Fruit fly (Drosophila melanogaster): ENCODE results near the gene Pen.

dm6 chr2L:10064754-10065153, 8.1 kb downstream of the Pen start:
- no peak for TF ChIP-seq CG8478 (optimal IDR thresholded peaks at IDR 0.05)
- TF ChIP-seq CTCF (optimal IDR thresholded peaks at IDR 0.05): no peak
